Fruit fly (Drosophila melanogaster) whole organism, prepupa: Measurements from ENCODE around the gene CG9706.

ENCODE experiments used
- CG16779 ChIP-seq: fragments of 200-800 bp; sonication (Bioruptor generic); optimal IDR thresholded peaks from 3 replicates; lab custom pipeline; 2017; ENCODE audit warnings: missing biosample characterization, mild to moderate bottlenecking, missing genetic modification characterization
- CG6792 ChIP-seq: fragments of 200-800 bp; sonication (Bioruptor generic); optimal IDR thresholded peaks from 3 replicates; lab custom pipeline; 2016; ENCODE audit warnings: missing biosample characterization, missing genetic modification characterization
- OdsH ChIP-seq: fragments of 200-800 bp; sonication (Bioruptor generic); optimal IDR thresholded peaks from 3 replicates; lab custom pipeline; 2016; ENCODE audit warnings: missing biosample characterization, missing genetic modification characterization
- Sox102F ChIP-seq: fragments of 200-800 bp; sonication (Bioruptor generic); optimal IDR thresholded peaks from 2 replicates; lab custom pipeline; 2016; ENCODE audit warnings: missing biosample characterization, mild to moderate bottlenecking, missing genetic modification characterization
- Sox14 ChIP-seq: fragments of 200-800 bp; sonication (Bioruptor generic); optimal IDR thresholded peaks from 3 replicates; lab custom pipeline; 2016; ENCODE audit warnings: missing biosample characterization, missing genetic modification characterization

- TF ChIP-seq Sox102F: no peak
- no peak for TF ChIP-seq CG16779 (tag; lab: Kevin White, UChicago)
- TF ChIP-seq OdsH: no peak
- TF ChIP-seq Sox14 (GFP tag; lab: Kevin White, UChicago): peak; percentile 8
- peak; percentile 6 for TF ChIP-seq CG6792 (GFP tag; lab: Kevin White, UChicago)
These were observed 3.1 kb upstream of the CG9706 start, which contains the start of the genes mus302 and CG9705 for dm6 chr3L:16779704-16780173.
